Worm (Caenorhabditis elegans) whole organism, late embryonic: Measurements from ENCODE around the gene csn-4.

Experiments
- C08G9.2 ChIP-seq: sonication (generic microtip); optimal IDR thresholded peaks from 2 replicates; lab custom pipeline; 2016; ENCODE audit warnings: mild to moderate bottlenecking, missing genetic modification characterization, moderate library complexity, missing compliant biosample characterization
- K02D7.2 ChIP-seq: sonication (generic microtip); optimal IDR thresholded peaks from 2 replicates; lab custom pipeline; 2017; ENCODE audit warnings: mild to moderate bottlenecking, missing genetic modification characterization, missing compliant biosample characterization
- ama-1 ChIP-seq: fragments of 150-350 bp; optimal IDR thresholded peaks from 2 replicates; lab custom pipeline; 2014
- ceh-14 ChIP-seq: sonication (generic microtip); optimal IDR thresholded peaks from 2 replicates; lab custom pipeline; 2016; ENCODE audit warnings: missing genotype, missing genetic modification characterization, missing compliant biosample characterization
- che-1 ChIP-seq: sonication (generic microtip); optimal IDR thresholded peaks from 2 replicates; lab custom pipeline; 2016; ENCODE audit warnings: mild to moderate bottlenecking, missing genetic modification characterization, missing compliant biosample characterization
- elt-2 ChIP-seq: sonication (generic microtip); optimal IDR thresholded peaks from 2 replicates; lab custom pipeline; 2016; ENCODE audit warnings: missing genetic modification reagents, missing genetic modification characterization, missing compliant biosample characterization
- fax-1 ChIP-seq: sonication (generic microtip); optimal IDR thresholded peaks from 2 replicates; lab custom pipeline; 2016; ENCODE audit warnings: missing genotype, missing genetic modification characterization, missing compliant biosample characterization
- hlh-13 ChIP-seq: fragments of 200-800 bp; sonication (Bioruptor generic); optimal IDR thresholded peaks from 2 replicates; lab custom pipeline; 2018; ENCODE audit warnings: mild to moderate bottlenecking, missing genetic modification characterization, missing compliant biosample characterization
- mec-3 ChIP-seq: sonication (generic microtip); optimal IDR thresholded peaks from 2 replicates; lab custom pipeline; 2016; ENCODE audit warnings: borderline replicate concordance, missing genetic modification characterization, missing compliant biosample characterization
- nfya-1 ChIP-seq: sonication (generic microtip); optimal IDR thresholded peaks from 2 replicates; lab custom pipeline; 2017; ENCODE audit warnings: missing genetic modification characterization, mild to moderate bottlenecking, missing compliant biosample characterization, antibody characterized with exemption, moderate library complexity
- ttx-3 ChIP-seq: sonication (generic microtip); optimal IDR thresholded peaks from 2 replicates; lab custom pipeline; 2016; ENCODE audit warnings: missing genetic modification reagents, missing genetic modification characterization, missing compliant biosample characterization
- unc-86 ChIP-seq: sonication (generic microtip); optimal IDR thresholded peaks from 2 replicates; lab custom pipeline; 2016; ENCODE audit warnings: missing genetic modification characterization, missing compliant biosample characterization

DNA sequence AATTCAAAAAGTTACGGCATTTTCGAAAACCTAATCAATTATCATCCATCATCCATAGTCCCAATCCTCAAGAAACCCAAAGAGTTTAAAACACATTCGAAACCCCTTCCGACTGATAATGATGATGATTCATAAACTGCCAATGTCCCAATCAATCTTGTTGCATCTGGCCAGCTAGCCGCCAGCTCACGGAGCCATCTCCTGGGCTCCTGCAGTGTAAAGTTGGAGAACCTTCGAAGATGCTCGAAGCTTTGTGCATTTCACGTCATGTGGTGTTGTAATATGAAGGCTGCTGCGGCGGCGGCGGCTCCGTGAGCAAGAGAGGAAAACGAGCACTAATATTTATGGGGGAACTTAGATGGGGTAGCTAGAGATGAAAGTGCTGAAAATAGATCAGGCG, 21.2 kb upstream of the csn-4 start:
- TF ChIP-seq ama-1 (lab: Kevin White, UChicago) (no peak), unc-86 (tag; lab: Kevin White, UChicago) (no peak), hlh-13 (GFP tag; lab: Kevin White, UChicago) (no peak), ceh-14 (no peak), K02D7.2 (tag; lab: Kevin White, UChicago) (no peak), fax-1 (no peak), ttx-3 (no peak), nfya-1 (tag; lab: Kevin White, UChicago) (peak; percentile 52), elt-2 (tag; lab: Kevin White, UChicago) (no peak), C08G9.2 (no peak), che-1 (no peak), mec-3 (no peak)
